Fruit fly (Drosophila melanogaster) whole organism, embryonic: Measurements from ENCODE around the gene CG31548.
A peak's percentile ranks its signal among the peaks of the same experiment; 100 is the strongest.

Experiments
- ATbp ChIP-seq: fragments of 200-800 bp; sonication (Bioruptor generic); optimal IDR thresholded peaks from 2 replicates; lab custom pipeline; 2017; ENCODE audit warnings: missing biosample characterization, mild to moderate bottlenecking, missing genetic modification characterization, missing genetic modification reagents
- B-H2 ChIP-seq: fragments of 200-800 bp; sonication (Bioruptor generic); optimal IDR thresholded peaks from 2 replicates; lab custom pipeline; 2018; ENCODE audit warnings: missing biosample characterization, mild to moderate bottlenecking, missing genetic modification characterization
- BtbVII ChIP-seq: fragments of 200-800 bp; sonication (Bioruptor generic); optimal IDR thresholded peaks from 3 replicates; lab custom pipeline; 2017; ENCODE audit warnings: missing biosample characterization, mild to moderate bottlenecking, missing genetic modification characterization
- CG10267 ChIP-seq: fragments of 200-800 bp; sonication (Bioruptor generic); optimal IDR thresholded peaks from 2 replicates; lab custom pipeline; 2018; ENCODE audit warnings: missing biosample characterization, mild to moderate bottlenecking, missing genetic modification characterization, moderate library complexity
- CG11696 ChIP-seq: fragments of 200-800 bp; sonication (Bioruptor generic); IDR thresholded peaks from 2 replicates; pipeline ENCODE4 v1.3.6; 2022; ENCODE audit warnings: missing biosample characterization, missing genetic modification characterization
- CG11723 ChIP-seq: fragments of 200-800 bp; sonication (Bioruptor generic); optimal IDR thresholded peaks from 2 replicates; lab custom pipeline; 2017; ENCODE audit warnings: missing biosample characterization, mild to moderate bottlenecking, missing genetic modification characterization
- CG12071 ChIP-seq: fragments of 200-800 bp; sonication (Bioruptor generic); optimal IDR thresholded peaks from 3 replicates; lab custom pipeline; 2018; ENCODE audit warnings: missing biosample characterization, mild to moderate bottlenecking, missing genetic modification characterization
- CG13894 ChIP-seq: fragments of 200-800 bp; sonication (Bioruptor generic); optimal IDR thresholded peaks from 3 replicates; lab custom pipeline; 2018; ENCODE audit warnings: missing biosample characterization, mild to moderate bottlenecking, missing genetic modification characterization, moderate library complexity
- CG14965 ChIP-seq: fragments of 200-800 bp; sonication (Bioruptor generic); optimal IDR thresholded peaks from 2 replicates; lab custom pipeline; 2016; ENCODE audit warnings: missing biosample characterization, missing genetic modification characterization, borderline replicate concordance
- CG15479 ChIP-seq: fragments of 200-800 bp; sonication (Bioruptor generic); optimal IDR thresholded peaks from 3 replicates; lab custom pipeline; 2019; ENCODE audit warnings: missing biosample characterization, mild to moderate bottlenecking, missing genetic modification characterization, moderate library complexity
- CG1603 ChIP-seq: fragments of 200-800 bp; sonication (Bioruptor generic); optimal IDR thresholded peaks from 2 replicates; lab custom pipeline; 2019; ENCODE audit warnings: missing biosample characterization, mild to moderate bottlenecking, missing genetic modification characterization, moderate library complexity
- CG16813 ChIP-seq: fragments of 200-800 bp; sonication (Bioruptor generic); IDR thresholded peaks from 3 replicates; pipeline ENCODE4 v1.3.6; 2022; ENCODE audit warnings: missing biosample characterization, missing genetic modification characterization; ENCODE audit not compliant: partially characterized antibody
- CG2678 ChIP-seq: fragments of 200-800 bp; sonication (Bioruptor generic); optimal IDR thresholded peaks from 3 replicates; lab custom pipeline; 2019; ENCODE audit warnings: missing biosample characterization, mild to moderate bottlenecking, missing genetic modification characterization, moderate library complexity
- CG30020 ChIP-seq: fragments of 200-800 bp; optimal IDR thresholded peaks from 2 replicates; lab custom pipeline; 2019; ENCODE audit warnings: missing biosample characterization, mild to moderate bottlenecking, missing genetic modification characterization, moderate library complexity
- CG30403 ChIP-seq: fragments of 200-800 bp; sonication (Bioruptor generic); optimal IDR thresholded peaks from 3 replicates; lab custom pipeline; 2016; ENCODE audit warnings: missing biosample characterization, missing genetic modification characterization
- CG33557 ChIP-seq: fragments of 200-800 bp; sonication (Bioruptor generic); optimal IDR thresholded peaks from 2 replicates; lab custom pipeline; 2019; ENCODE audit warnings: missing biosample characterization, mild to moderate bottlenecking, missing genetic modification characterization, moderate library complexity
- CG6683 ChIP-seq: fragments of 200-800 bp; sonication (Bioruptor generic); optimal IDR thresholded peaks from 2 replicates; lab custom pipeline; 2017; ENCODE audit warnings: missing biosample characterization, mild to moderate bottlenecking, missing genetic modification characterization, missing genetic modification reagents
- CG8478 ChIP-seq: fragments of >200 bp; optimal IDR thresholded peaks from 2 replicates; lab custom pipeline; 2018
- CG9932 ChIP-seq: fragments of 200-800 bp; sonication (Bioruptor generic); IDR thresholded peaks from 2 replicates; pipeline ENCODE4 v1.3.6; 2022; ENCODE audit warnings: missing biosample characterization, missing genetic modification characterization
- CTCF ChIP-seq: fragments of 200-800 bp; sonication (Bioruptor generic); optimal IDR thresholded peaks from 2 replicates; lab custom pipeline; 2017; ENCODE audit warnings: missing biosample characterization, mild to moderate bottlenecking, missing genetic modification characterization, moderate library complexity
- CkIIα-i1 ChIP-seq: fragments of 200-800 bp; sonication (Bioruptor generic); IDR thresholded peaks from 2 replicates; pipeline ENCODE4 v1.3.6; 2022; ENCODE audit warnings: missing biosample characterization, missing genetic modification characterization
- Dek ChIP-seq: fragments of 200-800 bp; sonication (Bioruptor generic); optimal IDR thresholded peaks from 3 replicates; lab custom pipeline; 2019; ENCODE audit warnings: missing biosample characterization, mild to moderate bottlenecking, missing genetic modification characterization, moderate library complexity
- E2f2 ChIP-seq: fragments of 200-800 bp; sonication (Bioruptor generic); IDR thresholded peaks from 2 replicates; pipeline ENCODE4 v1.3.6; 2022; ENCODE audit warnings: missing biosample characterization, missing genetic modification characterization
- Gug ChIP-seq: fragments of 200-800 bp; sonication (Bioruptor generic); IDR thresholded peaks from 4 replicates; pipeline ENCODE4 v1.3.6; 2022; ENCODE audit warnings: missing biosample characterization, missing genetic modification characterization
- H15 ChIP-seq: fragments of 200-800 bp; sonication (Bioruptor generic); IDR thresholded peaks from 3 replicates; pipeline ENCODE4 v1.3.6; 2022; ENCODE audit warnings: missing biosample characterization, missing genetic modification characterization
- Hr51 ChIP-seq, 2 experiments: fragments of 200-800 bp; sonication (Bioruptor generic); optimal IDR thresholded peaks; 2 replicates in 1 of 2; 3 replicates in 1 of 2; lab custom pipeline; 2016 to 2018; ENCODE audit warnings: missing biosample characterization in 2 of 2, missing genetic modification characterization in 2 of 2, mild to moderate bottlenecking in 1 of 2, moderate library complexity in 1 of 2
- Max ChIP-seq: fragments of 200-800 bp; sonication (Bioruptor generic); optimal IDR thresholded peaks from 2 replicates; lab custom pipeline; 2016; ENCODE audit warnings: missing biosample characterization, mild to moderate bottlenecking, missing genetic modification characterization
- Mrtf ChIP-seq: fragments of 200-800 bp; sonication (Bioruptor generic); IDR thresholded peaks from 3 replicates; pipeline ENCODE4 v1.3.6; 2022; ENCODE audit warnings: missing biosample characterization, missing genetic modification characterization
- NK7.1 ChIP-seq: fragments of 200-800 bp; sonication (Bioruptor generic); optimal IDR thresholded peaks from 3 replicates; lab custom pipeline; 2016; ENCODE audit warnings: missing biosample characterization, missing genetic modification characterization
- Pdp1 ChIP-seq, 2 experiments: fragments of 200-800 bp; sonication (Bioruptor generic); optimal IDR thresholded peaks; 3 replicates each; lab custom pipeline; 2016; ENCODE audit warnings: missing biosample characterization in 2 of 2, missing genetic modification characterization in 2 of 2, mild to moderate bottlenecking in 1 of 2, moderate library complexity in 1 of 2
- Six4 ChIP-seq: fragments of 200-800 bp; sonication (Bioruptor generic); optimal IDR thresholded peaks from 2 replicates; lab custom pipeline; 2016; ENCODE audit warnings: missing biosample characterization, missing genetic modification characterization
- Sox102F ChIP-seq: fragments of 200-800 bp; sonication (Bioruptor generic); optimal IDR thresholded peaks from 2 replicates; lab custom pipeline; 2018; ENCODE audit warnings: missing biosample characterization, mild to moderate bottlenecking, missing genetic modification characterization, moderate library complexity
- Xrp1 ChIP-seq: fragments of 200-800 bp; sonication (Bioruptor generic); IDR thresholded peaks from 2 replicates; pipeline ENCODE4 v1.3.6; 2022; ENCODE audit warnings: missing biosample characterization, missing genetic modification characterization
- ac ChIP-seq: fragments of 200-800 bp; sonication (Bioruptor generic); optimal IDR thresholded peaks from 3 replicates; lab custom pipeline; 2017; ENCODE audit warnings: missing biosample characterization, mild to moderate bottlenecking, missing genetic modification characterization
- bsh ChIP-seq, 2 experiments: fragments of 200-800 bp; sonication (Bioruptor generic); optimal IDR thresholded peaks; 2 replicates each; lab custom pipeline; 2017 to 2018; ENCODE audit warnings: mild to moderate bottlenecking in 2 of 2, missing biosample characterization in 2 of 2, missing genetic modification characterization in 2 of 2, moderate library complexity in 1 of 2
- btn ChIP-seq: fragments of 200-800 bp; sonication (Bioruptor generic); optimal IDR thresholded peaks from 2 replicates; lab custom pipeline; 2016; ENCODE audit warnings: missing biosample characterization, missing genetic modification characterization
- cas ChIP-seq: fragments of 200-800 bp; sonication (Bioruptor generic); IDR thresholded peaks from 2 replicates; pipeline ENCODE4 v1.3.6; 2022; ENCODE audit warnings: missing biosample characterization, missing genetic modification characterization
- cg ChIP-seq: fragments of 200-800 bp; sonication (Bioruptor generic); optimal IDR thresholded peaks from 3 replicates; lab custom pipeline; 2019; ENCODE audit warnings: missing biosample characterization, mild to moderate bottlenecking, missing genetic modification characterization, moderate library complexity
- dmrt11E ChIP-seq: fragments of 200-800 bp; sonication (Bioruptor generic); optimal IDR thresholded peaks from 3 replicates; lab custom pipeline; 2018; ENCODE audit warnings: missing biosample characterization, mild to moderate bottlenecking, missing genetic modification characterization, moderate library complexity
- dmrt99B ChIP-seq: fragments of 200-800 bp; sonication (Bioruptor generic); optimal IDR thresholded peaks from 2 replicates; lab custom pipeline; 2018; ENCODE audit warnings: missing biosample characterization, mild to moderate bottlenecking, missing genetic modification characterization, moderate library complexity
- gcm2 ChIP-seq: fragments of 200-800 bp; sonication (Bioruptor generic); optimal IDR thresholded peaks from 2 replicates; lab custom pipeline; 2016; ENCODE audit warnings: missing biosample characterization, missing genetic modification characterization
- hbn ChIP-seq: fragments of 200-800 bp; sonication (Bioruptor generic); IDR thresholded peaks from 2 replicates; pipeline ENCODE4 v1.3.6; 2022; ENCODE audit warnings: missing biosample characterization, missing genetic modification characterization; ENCODE audit not compliant: partially characterized antibody
- jigr1 ChIP-seq: fragments of 200-800 bp; sonication (Bioruptor generic); IDR thresholded peaks from 3 replicates; pipeline ENCODE4 v1.3.6; 2022; ENCODE audit warnings: missing biosample characterization, missing genetic modification characterization
- lmd ChIP-seq: fragments of 200-800 bp; sonication (Bioruptor generic); IDR thresholded peaks from 2 replicates; pipeline ENCODE4 v1.3.6; 2022; ENCODE audit warnings: missing biosample characterization, missing genetic modification characterization
- nerfin-1 ChIP-seq: fragments of 200-800 bp; sonication (Bioruptor generic); optimal IDR thresholded peaks from 3 replicates; lab custom pipeline; 2019; ENCODE audit warnings: missing biosample characterization, mild to moderate bottlenecking, missing genetic modification characterization, moderate library complexity
- sens ChIP-seq: fragments of 200-800 bp; sonication (Bioruptor generic); peaks from one replicate; lab custom pipeline; 2016; ENCODE audit warnings: missing biosample characterization, missing genetic modification characterization
- stwl ChIP-seq: fragments of 200-800 bp; sonication (Bioruptor generic); optimal IDR thresholded peaks from 3 replicates; lab custom pipeline; 2018; ENCODE audit warnings: missing biosample characterization, mild to moderate bottlenecking, missing genetic modification characterization, moderate library complexity
- trem ChIP-seq: fragments of 200-800 bp; optimal IDR thresholded peaks from 3 replicates; lab custom pipeline; 2019; ENCODE audit warnings: missing biosample characterization, mild to moderate bottlenecking, missing genetic modification characterization, moderate library complexity
- vfl ChIP-seq: fragments of 200-800 bp; sonication (Bioruptor generic); optimal IDR thresholded peaks from 2 replicates; lab custom pipeline; 2016; ENCODE audit warnings: missing biosample characterization, missing genetic modification characterization

CG31548 gene

DNA sequence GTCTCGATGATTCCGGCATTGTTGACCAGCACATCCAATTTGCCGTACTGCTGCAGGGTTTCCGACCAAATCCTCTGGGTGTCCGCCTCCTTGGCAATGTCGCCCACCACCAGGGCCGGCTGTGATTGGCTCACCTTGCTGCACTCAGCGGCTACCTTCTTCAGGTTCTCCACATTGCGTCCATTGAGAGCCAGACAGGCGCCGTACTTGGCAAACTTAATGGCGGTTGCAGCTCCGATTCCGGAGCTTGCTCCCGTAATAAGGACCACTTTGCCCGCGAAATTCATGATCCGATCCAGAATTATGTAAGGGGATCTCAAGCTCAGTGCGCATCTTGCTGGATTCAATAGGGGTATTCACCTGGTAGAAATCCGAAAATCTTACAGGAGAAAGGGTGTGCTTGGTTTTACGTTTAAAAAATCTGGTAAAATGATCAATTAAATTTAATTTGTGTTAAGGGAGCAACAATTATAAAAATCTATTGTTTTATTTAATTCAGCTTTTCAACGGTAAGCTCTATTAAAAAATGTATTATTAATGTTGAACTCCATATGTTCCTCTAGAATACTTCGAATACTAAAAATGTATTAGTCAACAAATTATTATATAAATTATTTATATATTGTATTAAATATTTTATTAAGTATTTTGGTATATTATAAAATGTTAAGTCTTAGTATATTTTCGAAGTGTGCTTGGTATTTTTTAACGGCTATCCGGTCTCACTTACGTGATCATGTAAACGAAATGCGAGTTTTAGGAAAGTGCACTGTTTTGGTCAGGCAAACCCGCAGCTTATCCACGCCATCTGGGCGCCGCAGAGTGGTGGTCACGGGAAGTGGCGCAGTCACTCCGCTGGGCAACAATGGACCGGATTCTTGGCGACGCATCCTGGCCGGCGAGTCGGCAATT is at the start of gene CG31548, which contains the start of gene CG12170:
Gene CG31548 (minus strand): TSS at position 334 of the 912 bp plus-strand sequence.
Gene CG12170 (plus strand): TSS at position 716 of the 912 bp plus-strand sequence.
- TF ChIP-seq CG2678 (tag; lab: Kevin White, UChicago) = no peak
- no peak for TF ChIP-seq Hr51 (GFP tag; optimal IDR thresholded peaks at IDR 0.05; lab: Kevin White, UChicago)
- no peak for TF ChIP-seq NK7.1 (GFP tag; lab: Kevin White, UChicago)
- TF ChIP-seq CG1603 (tag; lab: Kevin White, UChicago) = no peak
- no peak for TF ChIP-seq B-H2
- TF ChIP-seq CG8478 = no peak
- no peak for TF ChIP-seq Dek (tag; lab: Kevin White, UChicago)
- no peak for TF ChIP-seq CG16813 (GFP tag; lab: Robert Waterston, UW)
- no peak for TF ChIP-seq CG33557 (GFP tag; lab: Kevin White, UChicago)
- no peak for TF ChIP-seq btn (GFP tag; lab: Kevin White, UChicago)
- TF ChIP-seq trem (tag; lab: Kevin White, UChicago) = peak; percentile 57
- TF ChIP-seq CG9932 (GFP tag; lab: Robert Waterston, UW) = no peak
- no peak for TF ChIP-seq dmrt99B (tag; lab: Kevin White, UChicago)
- TF ChIP-seq Xrp1 (GFP tag; lab: Robert Waterston, UW) = no peak
- no peak for TF ChIP-seq ATbp (GFP tag; lab: Kevin White, UChicago)
- peak; percentile 64 for TF ChIP-seq CG30020 (tag; lab: Kevin White, UChicago)
- TF ChIP-seq Sox102F = no peak
- no peak for TF ChIP-seq CTCF (GFP tag; lab: Kevin White, UChicago)
- TF ChIP-seq Mrtf (GFP tag; lab: Robert Waterston, UW) = 0 out of 3 replicates have a peak, but pooled peaks have one; percentile 4
- TF ChIP-seq Six4 = peak; percentile 64
- no peak for TF ChIP-seq Max (GFP tag; lab: Kevin White, UChicago)
- TF ChIP-seq CkIIα-i1 (GFP tag; lab: Robert Waterston, UW) = no peak
- TF ChIP-seq CG11723 (GFP tag; lab: Kevin White, UChicago) = no peak
- TF ChIP-seq cas (GFP tag; lab: Robert Waterston, UW) = no peak
- TF ChIP-seq CG12071 (GFP tag; lab: Kevin White, UChicago) = no peak
- TF ChIP-seq dmrt11E (tag; lab: Kevin White, UChicago) = peak; percentile 55
- TF ChIP-seq CG10267 (tag; lab: Kevin White, UChicago) = peak; percentile 62
- TF ChIP-seq BtbVII (GFP tag; lab: Kevin White, UChicago) = no peak
- no peak for TF ChIP-seq gcm2 (GFP tag; lab: Kevin White, UChicago)
- no peak; the same call in 1 of the 2 replicates for TF ChIP-seq E2f2 (GFP tag; lab: Robert Waterston, UW)
- no peak for TF ChIP-seq hbn (GFP tag; lab: Robert Waterston, UW)
- no peak for TF ChIP-seq cg (GFP tag; lab: Kevin White, UChicago)
- no peak for TF ChIP-seq CG15479 (GFP tag; lab: Kevin White, UChicago)
- TF ChIP-seq nerfin-1 (tag; lab: Kevin White, UChicago) = no peak
- peak; percentile 93 for TF ChIP-seq sens (GFP tag; lab: Kevin White, UChicago)
- no peak for TF ChIP-seq lmd (GFP tag; lab: Robert Waterston, UW)
- peak; percentile 15 for TF ChIP-seq vfl
- peak; percentile 34 for TF ChIP-seq CG6683 (GFP tag; lab: Kevin White, UChicago)
- TF ChIP-seq CG14965 (GFP tag; lab: Kevin White, UChicago) = no peak
- TF ChIP-seq CG11696 (GFP tag; lab: Robert Waterston, UW) = no peak
- peak; percentile 53 for TF ChIP-seq CG30403
- no peak for TF ChIP-seq H15 (GFP tag; lab: Robert Waterston, UW)
- TF ChIP-seq jigr1 (GFP tag; lab: Robert Waterston, UW) = no peak
- no peak for TF ChIP-seq ac
- TF ChIP-seq Gug (GFP tag; lab: Robert Waterston, UW) = no peak
- TF ChIP-seq Pdp1 (GFP tag; optimal IDR thresholded peaks at IDR 0.05; lab: Kevin White, UChicago) = peak in 1 of 2 experiments; percentile 97
- TF ChIP-seq CG13894 (tag; lab: Kevin White, UChicago) = no peak
- TF ChIP-seq bsh (GFP tag; optimal IDR thresholded peaks at IDR 0.05; lab: Kevin White, UChicago) = peak in 1 of 2 experiments; percentile 59
- TF ChIP-seq stwl (tag; lab: Kevin White, UChicago) = no peak
